Worm (Caenorhabditis elegans) whole organism, midembryonic: Measurements from ENCODE around the gene nhr-21.

Experiments used
- flt-1 ChIP-seq: fragments of 200-800 bp; sonication (Bioruptor generic); IDR thresholded peaks from 2 replicates; pipeline ENCODE4 v1.3.6; 2022; ENCODE audit warnings: missing genetic modification characterization, missing compliant biosample characterization
- med-1 ChIP-seq: sonication (generic microtip); optimal IDR thresholded peaks from 2 replicates; lab custom pipeline; 2017; ENCODE audit warnings: missing genetic modification characterization, mild to moderate bottlenecking, missing compliant biosample characterization, antibody characterized with exemption, missing genetic modification reagents; ENCODE audit not compliant: insufficient read depth
- ztf-23 ChIP-seq: fragments of 200-800 bp; sonication (Bioruptor generic); IDR thresholded peaks from 2 replicates; pipeline ENCODE4 v1.3.6; 2022; ENCODE audit warnings: missing genetic modification reagents, missing genetic modification characterization, missing compliant biosample characterization
- ztf-29 ChIP-seq: fragments of 200-800 bp; sonication (Bioruptor generic); IDR thresholded peaks from 2 replicates; pipeline ENCODE4 v1.3.6; 2022; ENCODE audit warnings: missing genetic modification reagents, missing genetic modification characterization, missing compliant biosample characterization

DNA sequence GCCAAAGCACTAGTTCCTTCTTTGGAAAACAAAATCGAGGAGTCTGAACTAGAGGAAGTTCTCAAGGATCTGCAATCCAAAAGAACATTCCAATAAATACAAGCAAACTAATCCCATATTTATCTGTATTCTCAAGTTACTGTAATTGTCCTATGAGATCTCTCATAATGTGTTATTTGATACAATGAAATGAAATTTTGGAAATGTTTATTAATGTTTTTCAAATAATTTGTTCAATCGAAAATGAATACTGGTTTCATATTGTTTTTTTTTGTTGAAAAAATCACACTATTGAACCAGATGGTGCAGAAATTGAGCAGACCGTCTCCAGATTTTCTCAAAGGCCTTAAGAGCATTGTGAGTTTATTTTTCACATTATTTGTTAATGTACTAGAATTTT, 36.0 kb downstream of the nhr-21 start, which contains the start of gene F43E2.1:
- no peak for TF ChIP-seq ztf-23 (GFP tag; lab: Robert Waterston, UW)
- no peak for TF ChIP-seq ztf-29
- no peak for TF ChIP-seq med-1 (GFP tag; lab: Kevin White, UChicago)
- TF ChIP-seq flt-1 (GFP tag; lab: Robert Waterston, UW): no peak
